Worm (Caenorhabditis elegans): ENCODE results near the gene Y94H6A.5.
A peak's percentile ranks its signal among the peaks of the same experiment; 100 is the strongest.
"Not testable (repeated sequence)": the region's sequence is repeated elsewhere in the genome, so short reads cannot be mapped to it uniquely, and the experiment has no call there.

Gene Y94H6A.5

DNA sequence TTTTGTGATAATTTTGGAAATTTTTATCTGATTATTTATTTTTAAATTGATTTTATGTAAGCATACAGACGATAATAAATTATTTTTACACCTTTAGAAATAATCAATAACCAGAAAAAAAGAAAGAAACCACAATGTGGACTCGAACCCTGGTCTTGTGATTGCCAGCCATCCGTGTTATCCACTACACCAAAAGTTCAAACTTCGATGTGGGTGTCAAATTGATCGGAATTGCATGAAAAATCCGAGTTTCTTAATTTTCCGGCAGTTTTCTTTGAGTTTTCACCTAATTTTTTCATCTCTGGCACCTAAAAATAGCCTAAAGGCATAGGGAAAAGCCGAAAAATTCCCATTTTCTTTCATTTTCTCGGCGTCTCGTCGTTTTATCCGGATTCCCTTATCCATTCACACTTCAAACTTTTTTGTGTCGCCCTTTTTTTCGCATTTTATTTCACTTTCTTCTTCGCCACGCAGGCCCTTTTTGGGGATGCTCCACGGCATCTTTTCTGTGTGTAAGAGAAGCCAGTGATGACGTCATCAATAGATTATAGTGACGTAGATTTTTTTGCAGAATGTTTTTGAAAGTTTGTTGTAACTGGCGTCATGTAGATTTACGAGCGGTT, 43.7 kb upstream of the Y94H6A.5 start:
- TF ChIP-seq unc-42 (tag; optimal IDR thresholded peaks at IDR 0.05) (peak; percentile 3), gmeb-2 (tag; optimal IDR thresholded peaks at IDR 0.05) (no peak)

ce11 chrIV:2742470-2743044, 38.8 kb upstream of the Y94H6A.5 start, which contains the start of gene nhr-277:
nhr-277 (plus strand) TSS chrIV:2742994.
- TF ChIP-seq sox-2 (GFP tag; IDR thresholded peaks at IDR 0.05) (no peak), ttx-3 (tag; optimal IDR thresholded peaks at IDR 0.05) (no peak), eyg-1 (tag; optimal IDR thresholded peaks at IDR 0.05) (no peak), mec-3 (tag; optimal IDR thresholded peaks at IDR 0.05; ENCODE audit: borderline replicate concordance) (no peak), hlh-8 (tag; optimal IDR thresholded peaks at IDR 0.05) (no peak), ceh-31 (tag; optimal IDR thresholded peaks at IDR 0.05) (no peak), ceh-19 (GFP tag; optimal IDR thresholded peaks at IDR 0.05) (no peak), ceh-45 (GFP tag; IDR thresholded peaks at IDR 0.05) (no peak), ceh-6 (GFP tag; optimal IDR thresholded peaks at IDR 0.05) (no peak), unc-55 (GFP tag; optimal IDR thresholded peaks at IDR 0.05) (no peak), ceh-2 (tag; optimal IDR thresholded peaks at IDR 0.05) (no peak), Y22D7AL.16 (tag; optimal IDR thresholded peaks at IDR 0.05) (no peak), unc-86 (tag; optimal IDR thresholded peaks at IDR 0.05) (no peak), pax-1 (tag; optimal IDR thresholded peaks at IDR 0.05) (no peak), fax-1 (tag; optimal IDR thresholded peaks at IDR 0.05) (no peak)

- TF ChIP-seq che-1 (tag; optimal IDR thresholded peaks at IDR 0.05) (peak; percentile 45), sox-2 (GFP tag; IDR thresholded peaks at IDR 0.05) (peak; percentile 71), unc-3 (GFP tag; conservative IDR thresholded peaks at IDR 0.05) (peak; percentile 82), ceh-45 (GFP tag; IDR thresholded peaks at IDR 0.05) (peak; percentile 84), ceh-34 (tag; optimal IDR thresholded peaks at IDR 0.05) (peak; percentile 4)
- not testable (repeated sequence) for TF ChIP-seq unc-3 (tag; optimal IDR thresholded peaks at IDR 0.05)
These were observed 36.3 kb upstream of the Y94H6A.5 start for ce11 chrIV:2740035-2740434.

- TF ChIP-seq ceh-45 (GFP tag; IDR thresholded peaks at IDR 0.05), result no peak
- no peak for TF ChIP-seq nfya-1 (tag; optimal IDR thresholded peaks at IDR 0.05)
- TF ChIP-seq npax-4 (tag; optimal IDR thresholded peaks at IDR 0.05), result no peak
- TF ChIP-seq fax-1 (tag; optimal IDR thresholded peaks at IDR 0.05), result no peak
- TF ChIP-seq pros-1 (tag; optimal IDR thresholded peaks at IDR 0.05), result no peak
- TF ChIP-seq ceh-31 (tag; optimal IDR thresholded peaks at IDR 0.05), result no peak
- TF ChIP-seq zip-5 (tag; optimal IDR thresholded peaks at IDR 0.05), result no peak
- no peak for TF ChIP-seq ceh-30 (tag; optimal IDR thresholded peaks at IDR 0.05)
- no peak for TF ChIP-seq ets-4 (tag; optimal IDR thresholded peaks at IDR 0.05)
- TF ChIP-seq dmd-4 (tag; optimal IDR thresholded peaks at IDR 0.05; ENCODE audit: borderline replicate concordance), result no peak
- TF ChIP-seq hlh-8 (tag; optimal IDR thresholded peaks at IDR 0.05), result no peak
- no peak for TF ChIP-seq ama-1 (optimal IDR thresholded peaks at IDR 0.05)
- TF ChIP-seq hlh-6 (tag; optimal IDR thresholded peaks at IDR 0.05), result no peak
- no peak for TF ChIP-seq lin-11 (tag; optimal IDR thresholded peaks at IDR 0.05)
- no peak for TF ChIP-seq odd-2 (tag; optimal IDR thresholded peaks at IDR 0.05)
- TF ChIP-seq unc-42 (tag; optimal IDR thresholded peaks at IDR 0.05), result no peak
- no peak for TF ChIP-seq ttx-3 (tag; optimal IDR thresholded peaks at IDR 0.05)
- no peak for TF ChIP-seq hlh-30 (tag; optimal IDR thresholded peaks at IDR 0.05; ENCODE audit: insufficient read depth)
- TF ChIP-seq madf-2 (tag; optimal IDR thresholded peaks at IDR 0.05), result no peak
- TF ChIP-seq hlh-13 (GFP tag; optimal IDR thresholded peaks at IDR 0.05), result no peak
These were observed 34.7 kb upstream of the Y94H6A.5 start for ce11 chrIV:2738466-2738865.
